Fruit fly (Drosophila melanogaster): ENCODE measurements around the gene CG5126.

Gene CG5126

DNA sequence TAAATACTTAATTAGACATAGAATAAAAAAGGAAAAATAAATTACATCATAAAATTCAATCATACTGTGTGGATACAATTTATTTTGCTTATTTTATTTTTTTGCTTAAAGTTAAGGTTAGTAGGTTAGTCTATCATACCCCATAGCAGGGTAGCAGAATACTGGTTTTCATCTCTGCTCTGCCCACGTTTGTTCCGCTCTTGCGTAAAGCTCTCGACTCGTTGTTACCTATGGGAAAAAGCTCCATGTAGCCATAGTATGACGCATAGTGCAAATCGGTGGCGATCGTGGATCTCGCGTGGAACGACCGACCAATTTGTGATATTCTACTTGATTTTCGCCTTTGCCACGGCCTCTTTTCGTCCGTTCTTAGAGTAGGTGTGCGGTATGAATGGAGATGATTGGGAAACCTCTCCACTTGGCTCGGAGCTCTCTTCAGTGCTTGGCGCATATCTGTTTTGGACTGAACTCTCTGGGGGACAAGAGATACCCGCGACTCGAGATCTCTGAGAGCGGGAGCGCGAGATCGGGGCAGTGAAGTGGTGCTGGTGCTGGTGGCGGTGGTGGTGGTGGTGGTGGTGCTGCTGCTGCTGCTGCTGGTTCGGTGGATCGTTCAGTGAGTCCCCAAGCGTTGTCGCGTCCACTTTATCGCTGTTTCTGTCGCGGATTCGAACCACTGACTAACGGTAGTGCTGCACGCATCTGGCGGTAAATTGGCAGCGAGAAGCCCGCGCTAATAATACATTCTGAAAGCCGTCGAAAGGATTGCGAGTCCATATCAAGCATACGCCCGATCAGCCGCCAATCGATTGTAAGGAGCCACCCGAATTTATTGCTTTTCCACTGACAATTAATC, 2.0 kb upstream of the CG5126 start, which contains the start of gene CG5001 (continued):
- TF ChIP-seq nerfin-1 (tag; optimal IDR thresholded peaks at IDR 0.05) (peak; percentile 86), Antp (GFP tag; optimal IDR thresholded peaks at IDR 0.05) (peak; percentile 77), pita (GFP tag; optimal IDR thresholded peaks at IDR 0.05) (no peak), CG16779 (GFP tag; IDR thresholded peaks at IDR 0.05) (peak; percentile 59; the same call in 1 of the 2 replicates), salm (tag; optimal IDR thresholded peaks at IDR 0.05) (peak; percentile 74), Hr78 (GFP tag; optimal IDR thresholded peaks at IDR 0.05) (peak in 1 of 2 experiments; percentile 61), D (optimal IDR thresholded peaks at IDR 0.05) (no peak), D (GFP tag; optimal IDR thresholded peaks at IDR 0.05) (no peak), fd64A (GFP tag; optimal IDR thresholded peaks at IDR 0.05) (peak; percentile 50), psq (GFP tag; optimal IDR thresholded peaks at IDR 0.05) (peak; percentile 59), CG17359 (tag; optimal IDR thresholded peaks at IDR 0.05) (peak; percentile 95), Bgb (GFP tag; IDR thresholded peaks at IDR 0.05; ENCODE audit: partially characterized antibody) (peak; percentile 54), CG33557 (GFP tag; optimal IDR thresholded peaks at IDR 0.05) (peak; percentile 16), Optix (GFP tag; IDR thresholded peaks at IDR 0.05) (peak; percentile 7; the same call in 1 of the 3 replicates), CG8478 (optimal IDR thresholded peaks at IDR 0.05) (no peak), h (optimal IDR thresholded peaks at IDR 0.05) (no peak), CG8281 (tag; optimal IDR thresholded peaks at IDR 0.05) (peak; percentile 51), ara (GFP tag; IDR thresholded peaks at IDR 0.05) (peak; percentile 76), CG18476 (GFP tag; optimal IDR thresholded peaks at IDR 0.05) (peak; percentile 67), CG3281 (GFP tag; optimal IDR thresholded peaks at IDR 0.05) (peak; percentile 81), exex (tag; optimal IDR thresholded peaks at IDR 0.05) (peak; percentile 51), tna (GFP tag; IDR thresholded peaks at IDR 0.05; ENCODE audit: partially characterized antibody) (no peak), CG11456 (GFP tag; IDR thresholded peaks at IDR 0.05) (peak; percentile 92), HLHmδ (GFP tag; optimal IDR thresholded peaks at IDR 0.05) (no peak), toy (GFP tag; IDR thresholded peaks at IDR 0.05) (peak; percentile 72), pros (GFP tag; optimal IDR thresholded peaks at IDR 0.05) (no peak), CG10543 (GFP tag; optimal IDR thresholded peaks at IDR 0.05) (peak; percentile 77), CG30020 (tag; optimal IDR thresholded peaks at IDR 0.05) (no peak), CG11398 (GFP tag; optimal IDR thresholded peaks at IDR 0.05) (no peak), CG16863 (GFP tag; optimal IDR thresholded peaks at IDR 0.05) (peak; percentile 60), Oli (tag; optimal IDR thresholded peaks at IDR 0.05) (peak; percentile 83), MTF-1 (GFP tag; optimal IDR thresholded peaks at IDR 0.05; ENCODE audit: borderline replicate concordance) (peak; percentile 82), knrl (GFP tag; IDR thresholded peaks at IDR 0.05; ENCODE audit: partially characterized antibody) (no peak), CG17568 (GFP tag; optimal IDR thresholded peaks at IDR 0.05) (no peak), CG17328 (GFP tag; IDR thresholded peaks at IDR 0.05) (peak; percentile 86), dmrt99B (tag; optimal IDR thresholded peaks at IDR 0.05) (no peak), CG3726 (GFP tag; IDR thresholded peaks at IDR 0.05) (peak; percentile 64; the same call in 2 of the 3 replicates), bcd (GFP tag; optimal IDR thresholded peaks at IDR 0.05) (peak; percentile 84), dmrt11E (tag; optimal IDR thresholded peaks at IDR 0.05) (peak; percentile 58), pho (GFP tag; optimal IDR thresholded peaks at IDR 0.05) (peak; percentile 69), sim (GFP tag; IDR thresholded peaks at IDR 0.05) (peak; percentile 83), Lim3 (GFP tag; IDR thresholded peaks at IDR 0.05) (no peak), CG10654 (GFP tag; optimal IDR thresholded peaks at IDR 0.05) (peak; percentile 74), CG11093 (GFP tag; IDR thresholded peaks at IDR 0.05) (peak; percentile 55; the same call in 2 of the 3 replicates), CG30403 (GFP tag; optimal IDR thresholded peaks at IDR 0.05) (peak; percentile 88), bsh (GFP tag; optimal IDR thresholded peaks at IDR 0.05) (peak; percentile 9 to 92), stc (GFP tag; IDR thresholded peaks at IDR 0.05) (peak; percentile 90), Tbp (GFP tag; optimal IDR thresholded peaks at IDR 0.05) (no peak), Dp (GFP tag; optimal IDR thresholded peaks at IDR 0.05) (no peak)

Measured in whole organism, embryonic.